Worm (Caenorhabditis elegans) whole organism, mixed stage, embryonic: ENCODE measurements around the gene Y54G2A.32.

Experiments used
- blmp-1 ChIP-seq: fragments of 150-350 bp; optimal IDR thresholded peaks from 2 replicates; lab custom pipeline; 2014; ENCODE audit warnings: missing biosample characterization, missing genetic modification characterization
- lin-13 ChIP-seq: fragments of 150-350 bp; optimal IDR thresholded peaks from 2 replicates; lab custom pipeline; 2014; ENCODE audit warnings: missing biosample characterization, missing genetic modification characterization
- lsy-2 ChIP-seq: fragments of 150-350 bp; optimal IDR thresholded peaks from 2 replicates; lab custom pipeline; 2014; ENCODE audit warnings: missing biosample characterization, missing genetic modification characterization
- snpc-4 ChIP-seq: fragments of 150-350 bp; optimal IDR thresholded peaks from 2 replicates; lab custom pipeline; 2014; ENCODE audit warnings: missing biosample characterization, missing genetic modification characterization
- sptf-1 ChIP-seq: sonication (generic microtip); optimal IDR thresholded peaks from 2 replicates; lab custom pipeline; 2017; ENCODE audit warnings: mild to moderate bottlenecking, missing genetic modification characterization, moderate library complexity, missing compliant biosample characterization
- unc-39 ChIP-seq: fragments of 150-350 bp; optimal IDR thresholded peaks from 2 replicates; lab custom pipeline; 2014; ENCODE audit warnings: missing biosample characterization, missing genetic modification characterization

ce11 chrIV:2854161-2854560 is 50.4 kb downstream of the Y54G2A.32 start:
- TF ChIP-seq sptf-1 (tag; lab: Kevin White, UChicago) (no peak), blmp-1 (tag; lab: Kevin White, UChicago) (no peak), lin-13 (no peak), unc-39 (tag; lab: Kevin White, UChicago) (no peak), lsy-2 (tag; lab: Kevin White, UChicago) (no peak), snpc-4 (no peak)
